Worm (Caenorhabditis elegans) whole organism, late embryonic: ENCODE measurements around the gene R08E5.4.
A peak's percentile ranks its signal among the peaks of the same experiment; 100 is the strongest.

Experiments used
- C38D4.7 ChIP-seq: fragments of 200-800 bp; sonication (Bioruptor generic); optimal IDR thresholded peaks from 2 replicates; lab custom pipeline; 2018; ENCODE audit warnings: mild to moderate bottlenecking, missing genetic modification characterization, moderate library complexity, missing compliant biosample characterization
- F13H6.1 ChIP-seq: sonication (generic microtip); optimal IDR thresholded peaks from 2 replicates; lab custom pipeline; 2016; ENCODE audit warnings: missing genetic modification characterization, missing compliant biosample characterization
- K02D7.2 ChIP-seq: sonication (generic microtip); optimal IDR thresholded peaks from 2 replicates; lab custom pipeline; 2017; ENCODE audit warnings: mild to moderate bottlenecking, missing genetic modification characterization, missing compliant biosample characterization
- ahr-1 ChIP-seq: sonication (generic microtip); optimal IDR thresholded peaks from 2 replicates; lab custom pipeline; 2016; ENCODE audit warnings: missing genetic modification characterization, missing compliant biosample characterization
- ama-1 ChIP-seq: fragments of 150-350 bp; optimal IDR thresholded peaks from 2 replicates; lab custom pipeline; 2014
- ceh-18 ChIP-seq: sonication (generic microtip); optimal IDR thresholded peaks from 2 replicates; lab custom pipeline; 2016; ENCODE audit warnings: missing genetic modification characterization, missing compliant biosample characterization
- ceh-19 ChIP-seq: fragments of 200-800 bp; sonication (Bioruptor generic); optimal IDR thresholded peaks from 2 replicates; lab custom pipeline; 2018; ENCODE audit warnings: mild to moderate bottlenecking, missing genetic modification characterization, missing compliant biosample characterization
- ceh-24 ChIP-seq: sonication (generic microtip); optimal IDR thresholded peaks from 2 replicates; lab custom pipeline; 2016; ENCODE audit warnings: mild to moderate bottlenecking, missing genetic modification characterization, missing compliant biosample characterization
- ceh-30 ChIP-seq: fragments of 150-350 bp; optimal IDR thresholded peaks from 2 replicates; lab custom pipeline; 2014; ENCODE audit warnings: missing biosample characterization, missing genetic modification characterization
- ceh-45 ChIP-seq: fragments of 200-800 bp; sonication (Bioruptor generic); IDR thresholded peaks from 2 replicates; pipeline ENCODE4 v1.3.6; 2022; ENCODE audit warnings: missing genetic modification reagents, missing genetic modification characterization, missing compliant biosample characterization
- ceh-48 ChIP-seq: sonication (generic microtip); optimal IDR thresholded peaks from 2 replicates; lab custom pipeline; 2016; ENCODE audit warnings: missing genetic modification characterization, inconsistent platforms, missing compliant biosample characterization
- ceh-6 ChIP-seq: fragments of 200-800 bp; sonication (Bioruptor generic); optimal IDR thresholded peaks from 2 replicates; lab custom pipeline; 2018; ENCODE audit warnings: mild to moderate bottlenecking, missing genetic modification characterization, missing compliant biosample characterization
- ceh-9 ChIP-seq: sonication (generic microtip); optimal IDR thresholded peaks from 2 replicates; lab custom pipeline; 2016; ENCODE audit warnings: mild to moderate bottlenecking, missing genetic modification characterization, inconsistent platforms, missing compliant biosample characterization
- che-1 ChIP-seq: sonication (generic microtip); optimal IDR thresholded peaks from 2 replicates; lab custom pipeline; 2016; ENCODE audit warnings: mild to moderate bottlenecking, missing genetic modification characterization, missing compliant biosample characterization
- dmd-4 ChIP-seq: sonication (generic microtip); optimal IDR thresholded peaks from 2 replicates; lab custom pipeline; 2016; ENCODE audit warnings: borderline replicate concordance, missing genetic modification characterization, missing compliant biosample characterization
- dve-1 ChIP-seq: sonication (generic microtip); optimal IDR thresholded peaks from 2 replicates; lab custom pipeline; 2017; ENCODE audit warnings: antibody characterized with exemption, mild to moderate bottlenecking, missing genetic modification characterization, missing compliant biosample characterization
- fkh-10 ChIP-seq: fragments of 150-350 bp; optimal IDR thresholded peaks from 2 replicates; lab custom pipeline; 2014; ENCODE audit warnings: missing biosample characterization, missing genetic modification reagents, missing genetic modification characterization
- fkh-6 ChIP-seq: sonication (generic microtip); optimal IDR thresholded peaks from 2 replicates; lab custom pipeline; 2016; ENCODE audit warnings: missing genetic modification characterization, missing compliant biosample characterization
- hlh-30 ChIP-seq: sonication (generic microtip); optimal IDR thresholded peaks from 2 replicates; lab custom pipeline; 2017; ENCODE audit warnings: antibody characterized with exemption, missing genetic modification characterization, missing compliant biosample characterization; ENCODE audit not compliant: insufficient read depth
- hlh-6 ChIP-seq: sonication (generic microtip); optimal IDR thresholded peaks from 2 replicates; lab custom pipeline; 2016; ENCODE audit warnings: missing genotype, missing genetic modification characterization, missing compliant biosample characterization
- hlh-8 ChIP-seq: sonication (generic microtip); optimal IDR thresholded peaks from 2 replicates; lab custom pipeline; 2016; ENCODE audit warnings: missing genotype, missing genetic modification characterization, missing compliant biosample characterization
- lin-11 ChIP-seq: fragments of 200-800 bp; sonication (Bioruptor generic); optimal IDR thresholded peaks from 2 replicates; lab custom pipeline; 2018; ENCODE audit warnings: mild to moderate bottlenecking, missing genetic modification characterization, missing compliant biosample characterization
- nfya-1 ChIP-seq: sonication (generic microtip); optimal IDR thresholded peaks from 2 replicates; lab custom pipeline; 2017; ENCODE audit warnings: missing genetic modification characterization, mild to moderate bottlenecking, missing compliant biosample characterization, antibody characterized with exemption, moderate library complexity
- nhr-232 ChIP-seq: sonication (generic microtip); optimal IDR thresholded peaks from 2 replicates; lab custom pipeline; 2016; ENCODE audit warnings: missing genetic modification characterization, missing compliant biosample characterization
- pag-3 ChIP-seq: sonication (generic microtip); optimal IDR thresholded peaks from 2 replicates; lab custom pipeline; 2016; ENCODE audit warnings: missing compliant biosample characterization, missing genetic modification characterization, borderline replicate concordance
- pha-2 ChIP-seq: sonication (generic microtip); optimal IDR thresholded peaks from 2 replicates; lab custom pipeline; 2017; ENCODE audit warnings: mild to moderate bottlenecking, missing genetic modification characterization, missing compliant biosample characterization
- pqm-1 ChIP-seq: sonication (generic microtip); optimal IDR thresholded peaks from 2 replicates; lab custom pipeline; 2016; ENCODE audit warnings: missing genetic modification characterization, missing compliant biosample characterization
- pros-1 ChIP-seq: fragments of 150-350 bp; optimal IDR thresholded peaks from 2 replicates; lab custom pipeline; 2014; ENCODE audit warnings: missing biosample characterization, missing genetic modification reagents, missing genetic modification characterization
- ref-2 ChIP-seq: sonication (generic microtip); optimal IDR thresholded peaks from 2 replicates; lab custom pipeline; 2016; ENCODE audit warnings: missing genetic modification characterization, missing compliant biosample characterization
- sdc-2 ChIP-seq: sonication (generic microtip); optimal IDR thresholded peaks from 2 replicates; lab custom pipeline; 2016; ENCODE audit warnings: missing genotype, missing genetic modification characterization, missing compliant biosample characterization
- sox-2 ChIP-seq: fragments of 200-800 bp; sonication (Bioruptor generic); IDR thresholded peaks from 2 replicates; pipeline ENCODE4 v1.3.6; 2022; ENCODE audit warnings: missing genetic modification reagents, missing genetic modification characterization, missing compliant biosample characterization
- sox-4 ChIP-seq: sonication (generic microtip); optimal IDR thresholded peaks from 2 replicates; lab custom pipeline; 2017; ENCODE audit warnings: mild to moderate bottlenecking, missing genetic modification characterization, inconsistent platforms, missing compliant biosample characterization
- ttx-3 ChIP-seq: sonication (generic microtip); optimal IDR thresholded peaks from 2 replicates; lab custom pipeline; 2016; ENCODE audit warnings: missing genetic modification reagents, missing genetic modification characterization, missing compliant biosample characterization
- unc-55 ChIP-seq: sonication (generic microtip); optimal IDR thresholded peaks from 2 replicates; lab custom pipeline; 2017; ENCODE audit warnings: missing biosample characterization, missing genetic modification reagents, missing genetic modification characterization
- unc-86 ChIP-seq: sonication (generic microtip); optimal IDR thresholded peaks from 2 replicates; lab custom pipeline; 2016; ENCODE audit warnings: missing genetic modification characterization, missing compliant biosample characterization
- ztf-16 ChIP-seq: sonication (generic microtip); optimal IDR thresholded peaks from 2 replicates; lab custom pipeline; 2017; ENCODE audit warnings: missing genetic modification characterization, missing compliant biosample characterization

The R08E5.4 gene

ce11 chrV:3805499-3805898, 37.1 kb downstream of the R08E5.4 start, which contains the start of gene R08F11.4:
R08F11.4 (minus strand) TSS chrV:3805527.
- no peak for TF ChIP-seq ceh-48 (tag; lab: Kevin White, UChicago)
- no peak for TF ChIP-seq ceh-24 (tag; lab: Kevin White, UChicago)
- TF ChIP-seq dmd-4, result no peak

DNA sequence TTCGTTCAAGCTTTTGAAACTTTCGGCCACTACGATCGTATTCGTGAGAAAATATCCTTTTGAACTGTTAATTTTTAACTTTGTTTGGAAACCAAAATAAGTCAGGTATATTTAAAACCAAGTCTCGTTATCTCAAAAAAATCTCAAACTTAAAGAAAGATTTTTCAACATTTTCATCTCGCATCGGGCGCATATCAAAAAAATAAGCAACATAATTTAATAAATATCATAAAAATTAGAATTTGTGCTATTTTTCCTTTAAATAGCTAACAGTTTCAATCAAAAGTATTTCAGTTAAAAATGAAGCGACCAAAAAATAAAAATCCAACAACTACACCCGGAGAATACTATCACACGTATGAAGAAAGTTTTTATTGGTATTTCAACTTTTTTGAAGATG, 37.6 kb downstream of the R08E5.4 start, which contains the start of gene srw-7:
Gene srw-7 (plus strand): TSS at position 301 of the 400 bp plus-strand sequence.
- TF ChIP-seq hlh-6 (no peak), lin-11 (tag; lab: Kevin White, UChicago) (no peak), sox-4 (no peak), nhr-232 (tag; lab: Kevin White, UChicago) (no peak), fkh-10 (no peak), C38D4.7 (GFP tag; lab: Kevin White, UChicago) (no peak), unc-55 (no peak)

DNA sequence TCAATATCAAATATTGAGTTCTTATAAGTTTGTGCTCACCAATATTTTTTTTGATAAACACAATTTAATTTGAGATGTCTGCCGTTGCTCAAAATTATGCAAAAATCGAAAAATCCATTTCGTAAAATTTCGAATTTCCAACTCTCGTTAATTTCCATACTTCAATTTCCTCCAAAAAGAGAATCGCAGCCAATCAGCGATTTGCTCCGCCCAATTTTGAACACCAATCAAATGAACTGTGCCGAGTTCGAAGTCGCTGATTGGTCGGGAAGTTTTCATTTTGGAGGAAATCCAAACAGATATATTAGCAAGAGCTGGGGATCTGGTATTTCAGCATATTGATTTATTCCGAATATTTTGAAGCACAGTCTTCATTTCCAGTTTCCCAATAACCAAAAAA, 39.5 kb downstream of the R08E5.4 start:
- TF ChIP-seq ref-2 (tag; lab: Kevin White, UChicago) (no peak), ceh-19 (GFP tag; lab: Kevin White, UChicago) (no peak), sdc-2 (tag; lab: Kevin White, UChicago) (no peak), nfya-1 (tag; lab: Kevin White, UChicago) (peak; percentile 56), pag-3 (no peak)

DNA sequence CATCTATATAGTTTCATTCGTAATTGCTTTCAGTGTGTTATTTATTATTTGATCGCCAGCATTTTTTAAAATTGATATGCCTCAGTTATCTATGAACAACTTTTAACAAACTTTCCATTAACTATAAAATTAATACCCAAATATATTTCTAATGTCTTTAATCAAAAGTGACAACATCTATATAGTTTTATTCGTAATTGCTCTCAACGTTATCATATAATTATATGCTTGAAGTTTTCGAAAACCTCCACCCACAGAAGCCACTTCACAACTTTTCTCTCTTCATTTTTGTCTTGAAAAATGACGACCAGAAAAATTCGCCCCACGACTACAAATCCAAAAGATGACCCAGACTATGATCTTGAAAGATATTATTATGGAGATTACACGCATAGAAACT, 40.0 kb downstream of the R08E5.4 start, which contains the start of gene srw-6:
Gene srw-6 (plus strand): TSS at position 301 of the 400 bp plus-strand sequence.
- TF ChIP-seq hlh-30 (tag; lab: Kevin White, UChicago), result no peak
- TF ChIP-seq pqm-1 (tag; lab: Kevin White, UChicago), result no peak
- no peak for TF ChIP-seq ceh-45 (GFP tag; lab: Robert Waterston, UW)
- TF ChIP-seq ztf-16, result no peak
- no peak for TF ChIP-seq F13H6.1 (tag; lab: Kevin White, UChicago)
- no peak for TF ChIP-seq ceh-9 (tag; lab: Kevin White, UChicago)
- TF ChIP-seq ttx-3 (tag; lab: Kevin White, UChicago), result no peak
- TF ChIP-seq sox-4, result no peak
- no peak for TF ChIP-seq hlh-8 (tag; lab: Kevin White, UChicago)
- no peak for TF ChIP-seq pros-1 (tag; lab: Kevin White, UChicago)
- TF ChIP-seq ref-2 (tag; lab: Kevin White, UChicago), result no peak
- no peak for TF ChIP-seq ama-1 (lab: Kevin White, UChicago)
- no peak for TF ChIP-seq unc-86 (tag; lab: Kevin White, UChicago)
- TF ChIP-seq che-1 (tag; lab: Kevin White, UChicago), result no peak
- TF ChIP-seq lin-11 (tag; lab: Kevin White, UChicago), result no peak
- no peak for TF ChIP-seq ahr-1 (tag; lab: Kevin White, UChicago)
- no peak for TF ChIP-seq ceh-30 (tag; lab: Kevin White, UChicago)
- TF ChIP-seq K02D7.2 (tag; lab: Kevin White, UChicago), result no peak

ce11 chrV:3810035-3810434, 41.7 kb downstream of the R08E5.4 start:
- no peak for TF ChIP-seq ceh-18 (tag; lab: Kevin White, UChicago)
- TF ChIP-seq hlh-6, result no peak
- TF ChIP-seq dve-1 (tag; lab: Kevin White, UChicago), result no peak
- TF ChIP-seq sox-2 (GFP tag; lab: Robert Waterston, UW), result no peak
- no peak for TF ChIP-seq ceh-6 (GFP tag; lab: Kevin White, UChicago)
- TF ChIP-seq pha-2, result no peak
- TF ChIP-seq fkh-6, result no peak
- TF ChIP-seq C38D4.7 (GFP tag; lab: Kevin White, UChicago), result no peak
